Worm (Caenorhabditis elegans) whole organism, L3 larva: Measurements from ENCODE around the gene T21E8.5.

Experiments used
- ceh-82 ChIP-seq: fragments of 150-350 bp; optimal IDR thresholded peaks from 2 replicates; lab custom pipeline; 2014; ENCODE audit warnings: missing biosample characterization, missing genetic modification characterization
- egl-27 ChIP-seq: sonication (generic microtip); optimal IDR thresholded peaks from 4 replicates; lab custom pipeline; 2017; ENCODE audit warnings: missing biosample characterization, missing genetic modification reagents, missing genetic modification characterization
- elt-1 ChIP-seq: fragments of 150-350 bp; optimal IDR thresholded peaks from 2 replicates; lab custom pipeline; 2014; ENCODE audit warnings: missing biosample characterization, missing genetic modification characterization
- fkh-10 ChIP-seq: sonication (generic microtip); optimal IDR thresholded peaks from 2 replicates; lab custom pipeline; 2017; ENCODE audit warnings: missing biosample characterization, missing genetic modification reagents, missing genetic modification characterization
- nhr-12 ChIP-seq: fragments of 150-350 bp; optimal IDR thresholded peaks from 2 replicates; lab custom pipeline; 2014; ENCODE audit warnings: missing biosample characterization, missing genetic modification characterization
- nhr-237 ChIP-seq: fragments of 150-350 bp; optimal IDR thresholded peaks from 2 replicates; lab custom pipeline; 2014; ENCODE audit warnings: missing biosample characterization, missing genetic modification characterization
- nhr-76 ChIP-seq: fragments of 150-350 bp; sonication (generic microtip); optimal IDR thresholded peaks from 5 replicates; lab custom pipeline; 2014; ENCODE audit warnings: missing biosample characterization, missing genetic modification characterization
- nhr-77 ChIP-seq: fragments of 150-350 bp; optimal IDR thresholded peaks from 2 replicates; lab custom pipeline; 2014; ENCODE audit warnings: missing biosample characterization, missing genetic modification characterization
- skn-1 ChIP-seq: fragments of 150-350 bp; optimal IDR thresholded peaks from 2 replicates; lab custom pipeline; 2014; ENCODE audit warnings: missing biosample characterization, missing genetic modification characterization
- tbx-2 ChIP-seq: sonication (generic microtip); optimal IDR thresholded peaks from 2 replicates; lab custom pipeline; 2016; ENCODE audit warnings: mild to moderate bottlenecking, missing genetic modification characterization, missing compliant biosample characterization
- zag-1 ChIP-seq: fragments of 150-350 bp; optimal IDR thresholded peaks from 2 replicates; lab custom pipeline; 2014; ENCODE audit warnings: missing biosample characterization, missing genetic modification characterization
- ztf-11 ChIP-seq: fragments of 150-350 bp; optimal IDR thresholded peaks from 2 replicates; lab custom pipeline; 2014; ENCODE audit warnings: missing biosample characterization, missing genetic modification characterization

DNA sequence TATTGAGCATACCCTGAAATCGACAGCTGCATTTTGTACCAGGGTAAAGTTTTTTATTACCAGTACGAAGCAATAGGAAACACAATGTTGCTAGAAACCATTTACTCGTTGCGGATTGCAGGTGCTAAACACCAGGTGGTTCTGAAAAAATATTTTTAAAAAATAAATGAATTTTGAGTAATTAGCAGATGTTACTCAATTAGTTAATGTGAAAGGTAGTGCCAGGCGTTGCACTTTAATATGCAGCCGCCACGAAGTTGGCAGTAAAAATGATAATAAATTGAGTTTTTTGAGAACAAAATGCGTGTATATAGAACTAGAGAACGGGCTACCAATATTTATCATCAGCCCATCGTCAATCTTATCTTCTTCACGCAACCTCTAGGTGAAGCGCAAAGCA, 33.6 kb downstream of the T21E8.5 start, which contains the start of gene nstp-9:
- TF ChIP-seq skn-1 (tag; lab: Kevin White, UChicago) (no peak), nhr-76 (tag; lab: Kevin White, UChicago) (no peak), egl-27 (tag; lab: Kevin White, UChicago) (no peak), nhr-12 (no peak), zag-1 (tag; lab: Kevin White, UChicago) (no peak), fkh-10 (no peak), ztf-11 (tag; lab: Kevin White, UChicago) (no peak), elt-1 (no peak), ceh-82 (tag; lab: Kevin White, UChicago) (no peak), nhr-77 (no peak), nhr-237 (no peak), tbx-2 (tag; lab: Kevin White, UChicago) (no peak)
